Worm (Caenorhabditis elegans) whole organism, L1 larva: ENCODE data around the gene Y24D9A.7.

Source experiments
- C04F5.9 ChIP-seq: sonication (generic microtip); optimal IDR thresholded peaks from 2 replicates; lab custom pipeline; 2016; ENCODE audit warnings: missing genetic modification characterization, missing compliant biosample characterization
- C34B4.2 ChIP-seq: sonication (generic microtip); optimal IDR thresholded peaks from 2 replicates; lab custom pipeline; 2017; ENCODE audit warnings: mild to moderate bottlenecking, missing genetic modification characterization, missing compliant biosample characterization
- F16B12.6 ChIP-seq: fragments of 150-350 bp; optimal IDR thresholded peaks from 2 replicates; lab custom pipeline; 2014; ENCODE audit warnings: missing biosample characterization, missing genetic modification characterization
- Y116A8C.19 ChIP-seq: sonication (generic microtip); optimal IDR thresholded peaks from 2 replicates; lab custom pipeline; 2016; ENCODE audit warnings: missing compliant biosample characterization, missing genetic modification characterization, borderline replicate concordance
- alr-1 ChIP-seq: fragments of 200-800 bp; sonication (Bioruptor generic); optimal IDR thresholded peaks from 2 replicates; lab custom pipeline; 2018; ENCODE audit warnings: borderline replicate concordance, mild to moderate bottlenecking, missing genetic modification characterization, missing compliant biosample characterization
- aly-2 ChIP-seq: fragments of 150-350 bp; optimal IDR thresholded peaks from 2 replicates; lab custom pipeline; 2014; ENCODE audit warnings: missing biosample characterization, missing genetic modification characterization
- ceh-63 ChIP-seq: fragments of 200-800 bp; sonication (Bioruptor generic); optimal IDR thresholded peaks from 2 replicates; lab custom pipeline; 2018; ENCODE audit warnings: mild to moderate bottlenecking, missing genetic modification characterization, missing compliant biosample characterization
- ceh-8 ChIP-seq: fragments of 200-800 bp; sonication (Bioruptor generic); optimal IDR thresholded peaks from 2 replicates; lab custom pipeline; 2018; ENCODE audit warnings: mild to moderate bottlenecking, missing genetic modification characterization, moderate library complexity, missing compliant biosample characterization
- ceh-82 ChIP-seq, 3 experiments: fragments of 150-350 bp in 1 of 3; sonication (generic microtip) in 2 of 3; optimal IDR thresholded peaks; 2 replicates each; lab custom pipeline; 2014 to 2017; ENCODE audit warnings: missing biosample characterization in 3 of 3, missing genetic modification characterization in 3 of 3
- ceh-88 ChIP-seq: fragments of 200-800 bp; sonication (Bioruptor generic); IDR thresholded peaks from 2 replicates; pipeline ENCODE4 v1.3.6; 2022; ENCODE audit warnings: missing genetic modification characterization, missing compliant biosample characterization
- ces-1 ChIP-seq: fragments of 150-350 bp; optimal IDR thresholded peaks from 2 replicates; lab custom pipeline; 2014; ENCODE audit warnings: missing biosample characterization, missing genetic modification reagents, missing genetic modification characterization
- dsc-1 ChIP-seq: sonication (generic microtip); optimal IDR thresholded peaks from 2 replicates; lab custom pipeline; 2016; ENCODE audit warnings: mild to moderate bottlenecking, missing genetic modification characterization, missing compliant biosample characterization
- egl-13 ChIP-seq: sonication (generic microtip); optimal IDR thresholded peaks from 2 replicates; lab custom pipeline; 2016; ENCODE audit warnings: missing genotype, missing genetic modification reagents, missing genetic modification characterization, missing compliant biosample characterization
- fkh-4 ChIP-seq: sonication (generic microtip); optimal IDR thresholded peaks from 2 replicates; lab custom pipeline; 2016; ENCODE audit warnings: missing compliant biosample characterization, missing genetic modification characterization, borderline replicate concordance
- fkh-8 ChIP-seq: sonication (generic microtip); optimal IDR thresholded peaks from 2 replicates; lab custom pipeline; 2016; ENCODE audit warnings: mild to moderate bottlenecking, missing genetic modification characterization, missing compliant biosample characterization
- fos-1 ChIP-seq: fragments of 150-350 bp; optimal IDR thresholded peaks from 2 replicates; lab custom pipeline; 2014; ENCODE audit warnings: missing biosample characterization, missing genetic modification characterization
- grh-1 ChIP-seq: fragments of 200-800 bp; sonication (Bioruptor generic); IDR thresholded peaks from 2 replicates; pipeline ENCODE4 v1.3.6; 2022; ENCODE audit warnings: missing genetic modification reagents, missing genetic modification characterization, missing compliant biosample characterization
- hlh-17 ChIP-seq: fragments of 200-800 bp; sonication (Bioruptor generic); optimal IDR thresholded peaks from 2 replicates; lab custom pipeline; 2018; ENCODE audit warnings: missing genetic modification characterization, mild to moderate bottlenecking, missing compliant biosample characterization, moderate library complexity, borderline replicate concordance
- hpl-2 ChIP-seq: fragments of 150-350 bp; optimal IDR thresholded peaks from 2 replicates; lab custom pipeline; 2014; ENCODE audit warnings: missing biosample characterization, missing genetic modification reagents, missing genetic modification characterization
- jun-1 ChIP-seq: fragments of 150-350 bp; optimal IDR thresholded peaks from 2 replicates; lab custom pipeline; 2014; ENCODE audit warnings: missing biosample characterization, missing genetic modification reagents, missing genetic modification characterization
- lin-35 ChIP-seq, 2 experiments: fragments of 150-350 bp; optimal IDR thresholded peaks; 2 replicates each; lab custom pipeline; 2014; ENCODE audit warnings: missing biosample characterization in 2 of 2, missing genetic modification characterization in 2 of 2, missing genetic modification reagents in 2 of 2
- lsy-2 ChIP-seq, 2 experiments: fragments of 150-350 bp; optimal IDR thresholded peaks; 2 replicates each; lab custom pipeline; 2014; ENCODE audit warnings: missing biosample characterization in 2 of 2, missing genetic modification characterization in 2 of 2
- mdl-1 ChIP-seq, 2 experiments: fragments of 150-350 bp; optimal IDR thresholded peaks; 2 replicates each; lab custom pipeline; 2014 to 2017; ENCODE audit warnings: missing biosample characterization in 2 of 2, missing genetic modification characterization in 2 of 2, inconsistent platforms in 1 of 2
- mef-2 ChIP-seq: fragments of 150-350 bp; optimal IDR thresholded peaks from 2 replicates; lab custom pipeline; 2014; ENCODE audit warnings: missing biosample characterization, missing genetic modification characterization
- nhr-19 ChIP-seq: fragments of 200-800 bp; sonication (Bioruptor generic); conservative IDR thresholded peaks from 2 replicates; pipeline ENCODE4 v1.3.6; 2022; ENCODE audit warnings: missing genetic modification characterization, missing compliant biosample characterization
- nhr-237 ChIP-seq: fragments of 150-350 bp; optimal IDR thresholded peaks from 2 replicates; lab custom pipeline; 2014; ENCODE audit warnings: missing biosample characterization, missing genetic modification characterization
- nhr-28 ChIP-seq: fragments of 150-350 bp; optimal IDR thresholded peaks from 2 replicates; lab custom pipeline; 2014; ENCODE audit warnings: missing biosample characterization, missing genetic modification characterization
- nhr-47 ChIP-seq: sonication (generic microtip); optimal IDR thresholded peaks from 2 replicates; lab custom pipeline; 2016; ENCODE audit warnings: mild to moderate bottlenecking, missing genetic modification characterization, moderate library complexity, missing compliant biosample characterization
- nhr-71 ChIP-seq: sonication (generic microtip); optimal IDR thresholded peaks from 2 replicates; lab custom pipeline; 2016; ENCODE audit warnings: mild to moderate bottlenecking, missing genetic modification characterization, moderate library complexity, missing compliant biosample characterization
- nhr-76 ChIP-seq: sonication (generic microtip); optimal IDR thresholded peaks from 2 replicates; lab custom pipeline; 2017; ENCODE audit warnings: missing biosample characterization, missing genetic modification characterization
- nhr-77 ChIP-seq: fragments of 150-350 bp; optimal IDR thresholded peaks from 2 replicates; lab custom pipeline; 2014; ENCODE audit warnings: missing biosample characterization, missing genetic modification characterization
- nhr-84 ChIP-seq: sonication (generic microtip); optimal IDR thresholded peaks from 2 replicates; lab custom pipeline; 2017; ENCODE audit warnings: missing biosample characterization, missing genetic modification characterization
- nhr-85 ChIP-seq: sonication (generic microtip); peaks from one replicate; lab custom pipeline; 2016; ENCODE audit warnings: missing genetic modification characterization, inconsistent platforms, missing compliant biosample characterization
- nhr-90 ChIP-seq: sonication (generic microtip); optimal IDR thresholded peaks from 2 replicates; lab custom pipeline; 2016; ENCODE audit warnings: mild to moderate bottlenecking, missing genetic modification characterization, missing compliant biosample characterization; ENCODE audit not compliant: poor library complexity
- pag-3 ChIP-seq: sonication (generic microtip); optimal IDR thresholded peaks from 2 replicates; lab custom pipeline; 2017; ENCODE audit warnings: missing genetic modification characterization, mild to moderate bottlenecking, missing compliant biosample characterization, antibody characterized with exemption, borderline replicate concordance; ENCODE audit not compliant: insufficient read depth
- tbx-2 ChIP-seq: sonication (generic microtip); optimal IDR thresholded peaks from 2 replicates; lab custom pipeline; 2016; ENCODE audit warnings: missing genetic modification characterization, missing compliant biosample characterization
- unc-62 ChIP-seq: fragments of 150-350 bp; optimal IDR thresholded peaks from 2 replicates; lab custom pipeline; 2014; ENCODE audit warnings: missing biosample characterization, missing genetic modification reagents, missing genetic modification characterization
- xbp-1 ChIP-seq: sonication (generic microtip); optimal IDR thresholded peaks from 2 replicates; lab custom pipeline; 2016; ENCODE audit warnings: missing genetic modification characterization, missing compliant biosample characterization
- zag-1 ChIP-seq: fragments of 150-350 bp; optimal IDR thresholded peaks from 2 replicates; lab custom pipeline; 2014; ENCODE audit warnings: missing biosample characterization, missing genetic modification characterization
- ztf-11 ChIP-seq, 2 experiments: sonication (generic microtip); optimal IDR thresholded peaks; 2 replicates each; lab custom pipeline; 2016 to 2017; ENCODE audit warnings: missing genetic modification characterization in 2 of 2, missing biosample characterization in 1 of 2, missing compliant biosample characterization in 1 of 2
- ztf-4 ChIP-seq: fragments of 150-350 bp; optimal IDR thresholded peaks from 2 replicates; lab custom pipeline; 2014; ENCODE audit warnings: missing biosample characterization, missing genetic modification characterization

Y24D9A.7 gene

ce11 chrIV:4429901-4430300, 24.9 kb upstream of the Y24D9A.7 start, which contains the start of the genes str-185 and R08C7.5:
Gene str-185, minus strand, starts transcription at chrIV:4430001.
Gene R08C7.5, plus strand, starts transcription at chrIV:4430229.
- TF ChIP-seq unc-62 (GFP tag; lab: Kevin White, UChicago) (no peak), hpl-2 (GFP tag; lab: Kevin White, UChicago) (no peak), aly-2 (tag; lab: Kevin White, UChicago) (no peak), fkh-8 (tag; lab: Kevin White, UChicago) (no peak), nhr-77 (tag; lab: Kevin White, UChicago) (no peak), xbp-1 (no peak), nhr-237 (no peak), nhr-84 (tag; lab: Kevin White, UChicago) (no peak), lin-35 (GFP tag; optimal IDR thresholded peaks at IDR 0.05; lab: Kevin White, UChicago) (no peak), grh-1 (GFP tag; lab: Robert Waterston, UW) (no peak), Y116A8C.19 (tag; lab: Kevin White, UChicago) (no peak), fos-1 (no peak), ceh-88 (GFP tag; lab: Robert Waterston, UW) (no peak), nhr-28 (tag; lab: Kevin White, UChicago) (no peak), mef-2 (tag; lab: Kevin White, UChicago) (no peak), nhr-85 (tag; lab: Kevin White, UChicago) (no peak), tbx-2 (tag; lab: Kevin White, UChicago) (no peak), ceh-82 (tag; optimal IDR thresholded peaks at IDR 0.05; lab: Kevin White, UChicago) (no peak), ceh-8 (GFP tag; lab: Kevin White, UChicago) (no peak)

DNA sequence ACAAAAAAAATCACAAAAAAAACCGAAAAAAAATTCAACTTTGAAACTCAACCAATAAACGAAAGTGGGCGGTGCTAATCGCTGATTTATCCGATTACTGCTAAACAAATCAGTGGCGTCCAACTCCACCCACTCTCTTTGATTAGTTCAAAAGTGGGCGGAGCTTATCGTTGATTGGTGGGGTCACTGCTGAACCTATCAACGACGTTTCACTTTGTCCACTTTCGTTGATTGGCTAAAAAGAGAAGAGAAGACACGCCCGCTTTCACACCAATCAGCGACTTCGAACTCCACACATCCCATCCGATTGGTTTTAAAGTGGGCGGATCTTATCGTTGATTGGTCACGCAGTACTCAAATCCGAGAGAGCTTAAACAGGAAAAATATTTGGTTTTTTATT, 18.9 kb upstream of the Y24D9A.7 start:
- TF ChIP-seq F16B12.6 (tag; lab: Kevin White, UChicago): no peak
- TF ChIP-seq grh-1 (GFP tag; lab: Robert Waterston, UW): no peak
- TF ChIP-seq nhr-77 (tag; lab: Kevin White, UChicago): no peak
- no peak for TF ChIP-seq nhr-84 (tag; lab: Kevin White, UChicago)
- TF ChIP-seq nhr-47: no peak
- TF ChIP-seq fkh-4: no peak
- no peak for TF ChIP-seq alr-1 (tag; lab: Kevin White, UChicago)
- no peak for TF ChIP-seq ztf-4 (tag; lab: Kevin White, UChicago)
- no peak for TF ChIP-seq lsy-2 (tag; optimal IDR thresholded peaks at IDR 0.05; lab: Kevin White, UChicago)
- TF ChIP-seq hpl-2 (GFP tag; lab: Kevin White, UChicago): no peak
- no peak for TF ChIP-seq zag-1 (tag; lab: Kevin White, UChicago)
- no peak for TF ChIP-seq ces-1
- no peak for TF ChIP-seq nhr-19 (GFP tag; lab: Robert Waterston, UW)
- no peak for TF ChIP-seq C04F5.9 (tag; lab: Kevin White, UChicago)
- TF ChIP-seq xbp-1: no peak
- TF ChIP-seq hlh-17 (GFP tag; lab: Kevin White, UChicago): no peak
- no peak for TF ChIP-seq mdl-1 (tag; optimal IDR thresholded peaks at IDR 0.05; lab: Kevin White, UChicago)
- no peak for TF ChIP-seq nhr-90 (tag; lab: Kevin White, UChicago)
- TF ChIP-seq egl-13: no peak
- TF ChIP-seq Y116A8C.19 (tag; lab: Kevin White, UChicago): no peak
- TF ChIP-seq, all 84 proteins: peak for 0

DNA sequence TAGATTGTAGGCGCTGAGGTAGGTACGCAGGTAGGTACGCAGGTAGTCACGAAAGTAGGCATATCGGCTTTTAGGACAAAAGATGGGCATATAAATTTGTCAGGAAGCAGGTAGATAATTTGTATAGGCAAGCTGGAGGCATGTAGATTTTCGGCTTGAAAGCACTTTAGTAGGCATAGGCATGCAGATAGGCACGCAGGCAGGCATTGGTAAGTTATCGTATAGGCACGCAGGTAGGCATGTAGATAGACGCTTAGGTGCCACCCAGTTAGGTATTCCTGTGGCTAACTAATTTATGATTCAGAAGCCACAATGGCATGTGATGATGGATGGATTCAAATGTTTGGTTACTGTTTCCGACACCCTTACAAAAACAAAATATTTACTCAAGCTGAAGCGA, 18.1 kb upstream of the Y24D9A.7 start:
- TF ChIP-seq nhr-76 (no peak), mdl-1 (tag; optimal IDR thresholded peaks at IDR 0.05; lab: Kevin White, UChicago) (no peak), pag-3 (tag; lab: Kevin White, UChicago) (no peak), C34B4.2 (tag; lab: Kevin White, UChicago) (no peak)

DNA sequence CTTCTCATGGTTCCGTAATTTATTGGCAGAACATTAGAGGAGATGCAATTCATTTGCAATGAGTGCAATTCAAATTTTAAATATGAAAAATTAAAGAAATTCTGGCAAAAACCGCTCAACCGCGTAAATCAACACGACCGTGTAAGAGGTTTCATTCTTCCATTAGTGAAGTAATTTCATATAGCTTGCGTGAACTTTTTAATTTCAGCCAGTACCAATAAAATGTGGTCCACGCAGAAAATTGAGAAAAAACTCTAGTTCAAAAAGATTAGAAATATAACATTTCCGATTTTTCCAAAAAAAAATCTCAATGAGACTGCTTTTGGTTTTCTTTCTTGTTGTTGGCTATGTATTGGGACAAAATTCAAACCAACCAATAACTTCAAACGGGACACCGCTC, 17.1 kb upstream of the Y24D9A.7 start, which contains the start of gene clec-175:
Gene clec-175 (plus strand): TSS at position 301 of the 400 bp plus-strand sequence.
- TF ChIP-seq C04F5.9 (tag; lab: Kevin White, UChicago) (no peak), ceh-63 (no peak), ztf-11 (tag; optimal IDR thresholded peaks at IDR 0.05; lab: Kevin White, UChicago) (no peak), mdl-1 (tag; optimal IDR thresholded peaks at IDR 0.05; lab: Kevin White, UChicago) (no peak), nhr-71 (tag; lab: Kevin White, UChicago) (no peak), dsc-1 (no peak), mef-2 (tag; lab: Kevin White, UChicago) (no peak), jun-1 (tag; lab: Kevin White, UChicago) (no peak)
